Fruit fly (Drosophila melanogaster): ENCODE results near the gene Spn88Eb.

dm6 chr3R:15231635-15232138 is 23.1 kb upstream of the Spn88Eb start:
- TF ChIP-seq ovo (GFP tag; optimal IDR thresholded peaks at IDR 0.05) (no peak), kay (GFP tag; ENCODE audit: borderline replicate concordance) (no peak), tj (GFP tag; optimal IDR thresholded peaks at IDR 0.05) (no peak), CG33017 (tag; optimal IDR thresholded peaks at IDR 0.05) (no peak), cic (GFP tag; optimal IDR thresholded peaks at IDR 0.05) (no peak), CG1620 (GFP tag; optimal IDR thresholded peaks at IDR 0.05) (no peak), pad (GFP tag; optimal IDR thresholded peaks at IDR 0.05) (no peak), cnc (optimal IDR thresholded peaks at IDR 0.05) (no peak), Clk (GFP tag; optimal IDR thresholded peaks at IDR 0.05) (no peak), CG12768 (GFP tag; optimal IDR thresholded peaks at IDR 0.05) (no peak), CG7101 (tag; optimal IDR thresholded peaks at IDR 0.05) (no peak), Mnt (GFP tag; optimal IDR thresholded peaks at IDR 0.05) (no peak)
